Worm (Caenorhabditis elegans): ENCODE results near the gene clec-67.

DNA sequence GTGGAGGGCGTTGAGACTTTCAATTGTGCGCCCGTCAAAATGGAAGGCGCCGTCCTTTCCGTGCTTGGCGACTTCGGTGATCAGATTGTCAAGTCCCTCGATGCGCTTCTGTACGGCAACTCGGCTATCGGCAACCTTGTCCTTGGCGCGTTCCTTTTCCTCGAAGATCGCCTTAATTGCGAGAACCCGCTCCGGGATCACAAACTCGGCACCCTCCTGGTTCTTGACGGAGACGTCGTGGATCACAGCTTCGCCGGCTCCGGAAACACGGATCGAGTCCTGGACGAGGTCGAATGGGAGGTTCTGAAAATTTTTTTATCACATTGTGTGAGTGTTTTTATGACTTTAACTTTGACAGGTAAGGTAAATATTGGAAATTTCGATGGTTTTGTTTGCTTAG lies 48.8 kb upstream of the clec-67 start:
- no peak for TF ChIP-seq elt-3 (tag; optimal IDR thresholded peaks at IDR 0.05)
- TF ChIP-seq lin-39 (tag; optimal IDR thresholded peaks at IDR 0.05) = no peak
- TF ChIP-seq nhr-25 (tag; optimal IDR thresholded peaks at IDR 0.05) = no peak
- no peak for TF ChIP-seq zag-1 (tag; optimal IDR thresholded peaks at IDR 0.05)
